Worm (Caenorhabditis elegans) whole organism, L2 larva: ENCODE results near the gene M176.11.

Experiments
- ZK546.5 ChIP-seq: sonication (generic microtip); optimal IDR thresholded peaks from 2 replicates; lab custom pipeline; 2017; ENCODE audit warnings: missing biosample characterization, missing genetic modification characterization
- egl-27 ChIP-seq: sonication (generic microtip); optimal IDR thresholded peaks from 3 replicates; lab custom pipeline; 2017; ENCODE audit warnings: missing biosample characterization, missing genetic modification reagents, missing genetic modification characterization
- elt-1 ChIP-seq: fragments of 150-350 bp; optimal IDR thresholded peaks from 2 replicates; lab custom pipeline; 2014; ENCODE audit warnings: missing biosample characterization, missing genetic modification characterization
- fos-1 ChIP-seq: fragments of 150-350 bp; optimal IDR thresholded peaks from 2 replicates; lab custom pipeline; 2014; ENCODE audit warnings: missing biosample characterization, missing genetic modification characterization
- skn-1 ChIP-seq: sonication (generic microtip); optimal IDR thresholded peaks from 2 replicates; lab custom pipeline; 2017; ENCODE audit warnings: missing biosample characterization, missing genetic modification characterization
- unc-62 ChIP-seq: fragments of 150-350 bp; optimal IDR thresholded peaks from 2 replicates; lab custom pipeline; 2014; ENCODE audit warnings: missing biosample characterization, missing genetic modification reagents, missing genetic modification characterization
- zag-1 ChIP-seq: fragments of 150-350 bp; optimal IDR thresholded peaks from 2 replicates; lab custom pipeline; 2014; ENCODE audit warnings: missing biosample characterization, missing genetic modification characterization

- TF ChIP-seq ZK546.5 (tag; lab: Kevin White, UChicago) = no peak
- no peak for TF ChIP-seq egl-27 (tag; lab: Kevin White, UChicago)
- no peak for TF ChIP-seq skn-1 (tag; lab: Kevin White, UChicago)
- TF ChIP-seq zag-1 = no peak
- no peak for TF ChIP-seq unc-62
- no peak for TF ChIP-seq fos-1 (tag; lab: Kevin White, UChicago)
- no peak for TF ChIP-seq elt-1 (tag; lab: Kevin White, UChicago)
Measured at ce11 chrII:9433609-9434008, 11.5 kb downstream of the M176.11 start, which contains the start of gene kin-15.
